Worm (Caenorhabditis elegans): ENCODE measurements around the gene F13D12.10.

ce11 chrII:11742320-11742719, 28.7 kb downstream of the F13D12.10 start:
- no peak for TF ChIP-seq lin-13 (GFP tag; optimal IDR thresholded peaks at IDR 0.05)
- no peak for TF ChIP-seq vab-15 (tag; optimal IDR thresholded peaks at IDR 0.05)
- TF ChIP-seq ceh-88 (GFP tag; IDR thresholded peaks at IDR 0.05) = no peak
- TF ChIP-seq ceh-8 (GFP tag; optimal IDR thresholded peaks at IDR 0.05) = no peak
- TF ChIP-seq fkh-10 (GFP tag; optimal IDR thresholded peaks at IDR 0.05) = no peak
- TF ChIP-seq lsy-2 (tag; optimal IDR thresholded peaks at IDR 0.05) = no peak
- TF ChIP-seq blmp-1 (tag; optimal IDR thresholded peaks at IDR 0.05) = no peak
- no peak for TF ChIP-seq ztf-11 (tag; optimal IDR thresholded peaks at IDR 0.05)
- no peak for TF ChIP-seq fos-1 (tag; optimal IDR thresholded peaks at IDR 0.05)
- no peak for TF ChIP-seq sox-4 (tag; optimal IDR thresholded peaks at IDR 0.05)
- TF ChIP-seq snpc-4 (tag; optimal IDR thresholded peaks at IDR 0.05) = no peak
- no peak for TF ChIP-seq nhr-11 (tag; optimal IDR thresholded peaks at IDR 0.05)
- TF ChIP-seq lir-3 (tag; optimal IDR thresholded peaks at IDR 0.05; ENCODE audit: poor library complexity) = no peak
